Fruit fly (Drosophila melanogaster) whole organism, embryonic: ENCODE data around the gene CG11768.

Experiments used
- Atf3 ChIP-seq: fragments of 200-800 bp; sonication (Bioruptor generic); optimal IDR thresholded peaks from 3 replicates; lab custom pipeline; 2016; ENCODE audit warnings: missing biosample characterization, missing genetic modification characterization
- CG10209 ChIP-seq: fragments of 200-800 bp; sonication (Bioruptor generic); optimal IDR thresholded peaks from 3 replicates; lab custom pipeline; 2017; ENCODE audit warnings: missing biosample characterization, mild to moderate bottlenecking, missing genetic modification characterization, missing genetic modification reagents
- CG11723 ChIP-seq: fragments of 200-800 bp; sonication (Bioruptor generic); optimal IDR thresholded peaks from 2 replicates; lab custom pipeline; 2017; ENCODE audit warnings: missing biosample characterization, mild to moderate bottlenecking, missing genetic modification characterization
- CG13775 ChIP-seq: fragments of 200-800 bp; sonication (Bioruptor generic); optimal IDR thresholded peaks from 3 replicates; lab custom pipeline; 2017; ENCODE audit warnings: missing biosample characterization, mild to moderate bottlenecking, missing genetic modification characterization
- CG15479 ChIP-seq: fragments of 200-800 bp; sonication (Bioruptor generic); optimal IDR thresholded peaks from 3 replicates; lab custom pipeline; 2019; ENCODE audit warnings: missing biosample characterization, mild to moderate bottlenecking, missing genetic modification characterization, moderate library complexity
- CG2678 ChIP-seq: fragments of 200-800 bp; sonication (Bioruptor generic); optimal IDR thresholded peaks from 3 replicates; lab custom pipeline; 2019; ENCODE audit warnings: missing biosample characterization, mild to moderate bottlenecking, missing genetic modification characterization, moderate library complexity
- CG4617 ChIP-seq: fragments of 200-800 bp; sonication (Bioruptor generic); optimal IDR thresholded peaks from 3 replicates; lab custom pipeline; 2016; ENCODE audit warnings: missing biosample characterization, missing genetic modification characterization, borderline replicate concordance
- CG5953 ChIP-seq: fragments of 200-800 bp; sonication (Bioruptor generic); IDR thresholded peaks from 2 replicates; pipeline ENCODE4 v1.3.6; 2022; ENCODE audit warnings: missing biosample characterization, missing genetic modification characterization
- CG6654 ChIP-seq: fragments of 200-800 bp; sonication (Bioruptor generic); optimal IDR thresholded peaks from 2 replicates; lab custom pipeline; 2017; ENCODE audit warnings: missing biosample characterization, mild to moderate bottlenecking, missing genetic modification characterization
- CG7556 ChIP-seq: fragments of 200-800 bp; sonication (Bioruptor generic); optimal IDR thresholded peaks from 2 replicates; lab custom pipeline; 2017; ENCODE audit warnings: missing biosample characterization, mild to moderate bottlenecking, missing genetic modification characterization
- CoRest ChIP-seq: fragments of 200-800 bp; sonication (Bioruptor generic); optimal IDR thresholded peaks from 3 replicates; lab custom pipeline; 2018; ENCODE audit warnings: missing biosample characterization, mild to moderate bottlenecking, missing genetic modification characterization, moderate library complexity
- CrebB ChIP-seq: fragments of 200-800 bp; sonication (Bioruptor generic); optimal IDR thresholded peaks from 3 replicates; lab custom pipeline; 2018; ENCODE audit warnings: missing biosample characterization, mild to moderate bottlenecking, missing genetic modification characterization
- Dbx ChIP-seq: fragments of 200-800 bp; sonication (Bioruptor generic); IDR thresholded peaks from 3 replicates; pipeline ENCODE4 v1.3.6; 2022; ENCODE audit warnings: missing biosample characterization, missing genetic modification characterization
- Dek ChIP-seq: fragments of 200-800 bp; sonication (Bioruptor generic); optimal IDR thresholded peaks from 3 replicates; lab custom pipeline; 2019; ENCODE audit warnings: missing biosample characterization, mild to moderate bottlenecking, missing genetic modification characterization, moderate library complexity
- Doc2 ChIP-seq: fragments of 200-800 bp; sonication (Bioruptor generic); IDR thresholded peaks from 2 replicates; pipeline ENCODE4 v1.3.6; 2022; ENCODE audit warnings: missing biosample characterization, missing genetic modification characterization
- Doc3 ChIP-seq: fragments of 200-800 bp; sonication (Bioruptor generic); IDR thresholded peaks from 3 replicates; pipeline ENCODE4 v1.3.6; 2022; ENCODE audit warnings: missing biosample characterization, missing genetic modification characterization; ENCODE audit not compliant: partially characterized antibody
- E2f2 ChIP-seq: fragments of 200-800 bp; sonication (Bioruptor generic); IDR thresholded peaks from 2 replicates; pipeline ENCODE4 v1.3.6; 2022; ENCODE audit warnings: missing biosample characterization, missing genetic modification characterization
- Elba2 ChIP-seq: fragments of 200-800 bp; sonication (Bioruptor generic); optimal IDR thresholded peaks from 3 replicates; lab custom pipeline; 2016; ENCODE audit warnings: missing biosample characterization, missing genetic modification characterization
- Ets97D ChIP-seq: fragments of 200-800 bp; sonication (Bioruptor generic); optimal IDR thresholded peaks from 3 replicates; lab custom pipeline; 2016; ENCODE audit warnings: missing biosample characterization, missing genetic modification characterization
- HLHmδ ChIP-seq: fragments of 200-800 bp; sonication (Bioruptor generic); optimal IDR thresholded peaks from 2 replicates; lab custom pipeline; 2018; ENCODE audit warnings: missing biosample characterization, mild to moderate bottlenecking, missing genetic modification characterization, moderate library complexity
- HmgD ChIP-seq: fragments of 200-800 bp; sonication (Bioruptor generic); optimal IDR thresholded peaks from 3 replicates; lab custom pipeline; 2016; ENCODE audit warnings: missing biosample characterization, missing genetic modification characterization
- Lpt ChIP-seq: fragments of >200 bp; optimal IDR thresholded peaks from 2 replicates; lab custom pipeline; 2018; ENCODE audit warnings: missing biosample characterization, missing genetic modification characterization
- Pdp1 ChIP-seq, 2 experiments: fragments of 200-800 bp; sonication (Bioruptor generic); optimal IDR thresholded peaks; 3 replicates each; lab custom pipeline; 2016; ENCODE audit warnings: missing biosample characterization in 2 of 2, missing genetic modification characterization in 2 of 2, mild to moderate bottlenecking in 1 of 2, moderate library complexity in 1 of 2
- Spps ChIP-seq: fragments of 200-800 bp; sonication (Bioruptor generic); optimal IDR thresholded peaks from 2 replicates; lab custom pipeline; 2018; ENCODE audit warnings: missing biosample characterization, mild to moderate bottlenecking, missing genetic modification characterization
- Xrp1 ChIP-seq: fragments of 200-800 bp; sonication (Bioruptor generic); IDR thresholded peaks from 2 replicates; pipeline ENCODE4 v1.3.6; 2022; ENCODE audit warnings: missing biosample characterization, missing genetic modification characterization
- ac ChIP-seq: fragments of 200-800 bp; sonication (Bioruptor generic); optimal IDR thresholded peaks from 3 replicates; lab custom pipeline; 2017; ENCODE audit warnings: missing biosample characterization, mild to moderate bottlenecking, missing genetic modification characterization
- ap ChIP-seq: fragments of 200-800 bp; sonication (Bioruptor generic); IDR thresholded peaks from 2 replicates; pipeline ENCODE4 v1.3.6; 2022; ENCODE audit warnings: missing biosample characterization, missing genetic modification characterization
- bcd ChIP-seq: fragments of 200-800 bp; sonication (Bioruptor generic); optimal IDR thresholded peaks from 2 replicates; lab custom pipeline; 2017; ENCODE audit warnings: missing biosample characterization, mild to moderate bottlenecking, missing genetic modification characterization
- caup ChIP-seq: fragments of 200-800 bp; sonication (Bioruptor generic); optimal IDR thresholded peaks from 3 replicates; lab custom pipeline; 2017; ENCODE audit warnings: missing biosample characterization, mild to moderate bottlenecking, missing genetic modification characterization, moderate library complexity; ENCODE audit not compliant: severe bottlenecking
- corto ChIP-seq: fragments of 200-800 bp; sonication (Bioruptor generic); optimal IDR thresholded peaks from 2 replicates; lab custom pipeline; 2016; ENCODE audit warnings: missing biosample characterization, mild to moderate bottlenecking, missing genetic modification characterization, moderate library complexity
- crc ChIP-seq: fragments of 200-800 bp; sonication (Bioruptor generic); optimal IDR thresholded peaks from 2 replicates; lab custom pipeline; 2016; ENCODE audit warnings: missing biosample characterization, missing genetic modification characterization
- ewg ChIP-seq: fragments of 200-800 bp; sonication (Bioruptor generic); optimal IDR thresholded peaks from 3 replicates; lab custom pipeline; 2017; ENCODE audit warnings: mild to moderate bottlenecking, missing biosample characterization, missing genetic modification reagents, missing genetic modification characterization
- exex ChIP-seq: fragments of 200-800 bp; sonication (Bioruptor generic); optimal IDR thresholded peaks from 4 replicates; lab custom pipeline; 2018; ENCODE audit warnings: missing biosample characterization, mild to moderate bottlenecking, missing genetic modification characterization, moderate library complexity
- gro ChIP-seq: fragments of 200-800 bp; sonication (Bioruptor generic); optimal IDR thresholded peaks from 2 replicates; lab custom pipeline; 2016; ENCODE audit warnings: missing biosample characterization, missing genetic modification characterization
- hb ChIP-seq: fragments of 200-800 bp; sonication (Bioruptor generic); IDR thresholded peaks from 3 replicates; pipeline ENCODE4 v1.3.6; 2022; ENCODE audit warnings: missing biosample characterization, missing genetic modification characterization; ENCODE audit not compliant: partially characterized antibody
- jigr1 ChIP-seq: fragments of 200-800 bp; sonication (Bioruptor generic); IDR thresholded peaks from 3 replicates; pipeline ENCODE4 v1.3.6; 2022; ENCODE audit warnings: missing biosample characterization, missing genetic modification characterization
- jumu ChIP-seq: fragments of 200-800 bp; sonication (Bioruptor generic); optimal IDR thresholded peaks from 3 replicates; lab custom pipeline; 2016; ENCODE audit warnings: missing biosample characterization, missing genetic modification characterization
- lab ChIP-seq: fragments of 200-800 bp; sonication (Bioruptor generic); optimal IDR thresholded peaks from 3 replicates; lab custom pipeline; 2017; ENCODE audit warnings: missing biosample characterization, missing genetic modification characterization, mild to moderate bottlenecking, moderate library complexity, missing genetic modification reagents
- pb ChIP-seq: fragments of 200-800 bp; sonication (Bioruptor generic); optimal IDR thresholded peaks from 3 replicates; lab custom pipeline; 2016; ENCODE audit warnings: missing biosample characterization, missing genetic modification characterization
- pfk ChIP-seq: fragments of 200-800 bp; sonication (Bioruptor generic); optimal IDR thresholded peaks from 2 replicates; lab custom pipeline; 2018; ENCODE audit warnings: missing biosample characterization, mild to moderate bottlenecking, missing genetic modification characterization, moderate library complexity
- pros ChIP-seq: fragments of 200-800 bp; sonication (Bioruptor generic); optimal IDR thresholded peaks from 3 replicates; lab custom pipeline; 2019; ENCODE audit warnings: missing biosample characterization, mild to moderate bottlenecking, missing genetic modification characterization, moderate library complexity
- pum ChIP-seq: fragments of 200-800 bp; sonication (Bioruptor generic); optimal IDR thresholded peaks from 2 replicates; lab custom pipeline; 2016; ENCODE audit warnings: missing biosample characterization, missing genetic modification characterization
- ro ChIP-seq: fragments of 200-800 bp; sonication (Bioruptor generic); IDR thresholded peaks from 2 replicates; pipeline ENCODE4 v1.3.6; 2022; ENCODE audit warnings: missing biosample characterization, missing genetic modification characterization
- shn ChIP-seq: fragments of 200-800 bp; sonication (Bioruptor generic); optimal IDR thresholded peaks from 3 replicates; lab custom pipeline; 2016; ENCODE audit warnings: missing biosample characterization, missing genetic modification characterization
- sisA ChIP-seq: fragments of 200-800 bp; sonication (Bioruptor generic); IDR thresholded peaks from 2 replicates; pipeline ENCODE4 v1.3.6; 2022; ENCODE audit warnings: missing biosample characterization, missing genetic modification characterization
- sqz ChIP-seq: fragments of 200-800 bp; sonication (Bioruptor generic); optimal IDR thresholded peaks from 3 replicates; lab custom pipeline; 2018; ENCODE audit warnings: missing biosample characterization, mild to moderate bottlenecking, missing genetic modification characterization
- sr ChIP-seq: fragments of 200-800 bp; sonication (Bioruptor generic); IDR thresholded peaks from 3 replicates; pipeline ENCODE4 v1.3.6; 2022; ENCODE audit warnings: missing biosample characterization, missing genetic modification characterization
- tap ChIP-seq: fragments of 200-800 bp; optimal IDR thresholded peaks from 3 replicates; lab custom pipeline; 2019; ENCODE audit warnings: missing biosample characterization, mild to moderate bottlenecking, missing genetic modification characterization, moderate library complexity
- trem ChIP-seq: fragments of 200-800 bp; optimal IDR thresholded peaks from 3 replicates; lab custom pipeline; 2019; ENCODE audit warnings: missing biosample characterization, mild to moderate bottlenecking, missing genetic modification characterization, moderate library complexity

The CG11768 gene

dm6 chr3R:8788722-8789400, 20.9 kb upstream of the CG11768 start (continued):
- TF ChIP-seq Xrp1 = peak; percentile 62
- TF ChIP-seq Atf3 (GFP tag; lab: Kevin White, UChicago) = no peak
- TF ChIP-seq sqz (GFP tag; lab: Kevin White, UChicago) = no peak
- no peak for TF ChIP-seq Doc3
- peak; percentile 19 for TF ChIP-seq trem (tag; lab: Kevin White, UChicago)
- TF ChIP-seq CG11723 (GFP tag; lab: Kevin White, UChicago) = no peak
- no peak for TF ChIP-seq CG6654 (GFP tag; lab: Kevin White, UChicago)
- peak; percentile 21 for TF ChIP-seq Dek (tag; lab: Kevin White, UChicago)
- no peak for TF ChIP-seq ac (GFP tag; lab: Kevin White, UChicago)
- TF ChIP-seq sr (GFP tag; lab: Robert Waterston, UW) = peak; percentile 73; the same call in 2 of the 3 replicates
- TF ChIP-seq CG7556 (GFP tag; lab: Kevin White, UChicago) = peak; percentile 37
- TF ChIP-seq corto (GFP tag; lab: Kevin White, UChicago) = no peak
- TF ChIP-seq Spps (tag; lab: Kevin White, UChicago) = peak; percentile 30
- TF ChIP-seq CG2678 = peak; percentile 63
- TF ChIP-seq pros (GFP tag; lab: Kevin White, UChicago) = no peak
- peak; percentile 21 for TF ChIP-seq CoRest (tag; lab: Kevin White, UChicago)
- no peak for TF ChIP-seq Elba2 (GFP tag; lab: Kevin White, UChicago)
- no peak for TF ChIP-seq shn (GFP tag; lab: Kevin White, UChicago)
- peak; percentile 65; the same call in 2 of the 3 replicates for TF ChIP-seq jigr1 (GFP tag; lab: Robert Waterston, UW)
- no peak for TF ChIP-seq Ets97D
- TF ChIP-seq hb = no peak
- TF ChIP-seq caup (GFP tag; lab: Kevin White, UChicago) = no peak
- TF ChIP-seq HLHmδ (GFP tag; lab: Kevin White, UChicago) = no peak
- TF ChIP-seq tap (tag; lab: Kevin White, UChicago) = peak; percentile 69
- TF ChIP-seq CrebB (tag; lab: Kevin White, UChicago) = no peak
- TF ChIP-seq CG10209 = peak; percentile 14
- peak; percentile 56; the same call in 1 of the 2 replicates for TF ChIP-seq ap (GFP tag; lab: Robert Waterston, UW)
- no peak for TF ChIP-seq exex (tag; lab: Kevin White, UChicago)
- no peak for TF ChIP-seq Dbx (GFP tag; lab: Robert Waterston, UW)
- no peak for TF ChIP-seq ewg
- TF ChIP-seq CG15479 (GFP tag; lab: Kevin White, UChicago) = no peak
- no peak for TF ChIP-seq CG13775 (GFP tag; lab: Kevin White, UChicago)
- TF ChIP-seq Lpt (GFP tag; lab: Kevin White, UChicago) = no peak
- 0 out of 2 replicates have a peak, but pooled peaks have one; percentile 20 for TF ChIP-seq E2f2
- no peak for TF ChIP-seq Doc2 (GFP tag; lab: Robert Waterston, UW)
- no peak for TF ChIP-seq pfk
- TF ChIP-seq sisA (GFP tag; lab: Robert Waterston, UW) = peak; percentile 56
- no peak for TF ChIP-seq ro (GFP tag; lab: Robert Waterston, UW)
- TF ChIP-seq lab (GFP tag; lab: Kevin White, UChicago) = peak; percentile 40
- TF ChIP-seq Pdp1 (GFP tag; optimal IDR thresholded peaks at IDR 0.05; lab: Kevin White, UChicago) = peak; percentile 14 to 50
- no peak for TF ChIP-seq pb
- no peak for TF ChIP-seq gro (GFP tag; lab: Kevin White, UChicago)
- TF ChIP-seq jumu (GFP tag; lab: Kevin White, UChicago) = no peak
- TF ChIP-seq CG4617 (GFP tag; lab: Kevin White, UChicago) = no peak
- TF ChIP-seq CG5953 (GFP tag; lab: Robert Waterston, UW) = peak; percentile 70
- no peak for TF ChIP-seq HmgD
- TF ChIP-seq pum (GFP tag; lab: Kevin White, UChicago) = no peak
- TF ChIP-seq bcd = peak; percentile 34
- no peak for TF ChIP-seq crc
